Fruit fly (Drosophila melanogaster): ENCODE measurements around the gene CG17784.

- TF ChIP-seq CTCF (optimal IDR thresholded peaks at IDR 0.05) (no peak), CG8478 (optimal IDR thresholded peaks at IDR 0.05) (no peak)
Measured at dm6 chr3R:24368064-24368463, 3.3 kb upstream of the CG17784 start, which contains the start of the genes CG42812 and CG33341.
